Worm (Caenorhabditis elegans) whole organism, L2 larva: ENCODE data around the gene K02E11.3.

Experiments
- C34F6.9 ChIP-seq: fragments of 150-350 bp; optimal IDR thresholded peaks from 2 replicates; lab custom pipeline; 2014; ENCODE audit warnings: missing biosample characterization, missing genetic modification characterization
- F13H6.1 ChIP-seq: sonication (generic microtip); optimal IDR thresholded peaks from 2 replicates; lab custom pipeline; 2016; ENCODE audit warnings: missing genetic modification characterization, missing compliant biosample characterization
- ZK546.5 ChIP-seq: sonication (generic microtip); optimal IDR thresholded peaks from 2 replicates; lab custom pipeline; 2017; ENCODE audit warnings: missing biosample characterization, missing genetic modification characterization
- alr-1 ChIP-seq: fragments of 150-350 bp; optimal IDR thresholded peaks from 2 replicates; lab custom pipeline; 2014; ENCODE audit warnings: missing biosample characterization, missing genetic modification characterization
- aly-2 ChIP-seq: fragments of 150-350 bp; optimal IDR thresholded peaks from 2 replicates; lab custom pipeline; 2014; ENCODE audit warnings: missing biosample characterization, missing genetic modification characterization
- blmp-1 ChIP-seq: sonication (generic microtip); optimal IDR thresholded peaks from 2 replicates; lab custom pipeline; 2017; ENCODE audit warnings: missing genetic modification characterization, mild to moderate bottlenecking, missing compliant biosample characterization, antibody characterized with exemption, moderate library complexity; ENCODE audit not compliant: insufficient read depth
- ceh-16 ChIP-seq: fragments of 150-350 bp; optimal IDR thresholded peaks from 2 replicates; lab custom pipeline; 2014; ENCODE audit warnings: missing biosample characterization, missing genetic modification characterization
- ceh-82 ChIP-seq: fragments of 150-350 bp; optimal IDR thresholded peaks from 2 replicates; lab custom pipeline; 2014; ENCODE audit warnings: missing biosample characterization, missing genetic modification characterization
- dmd-4 ChIP-seq: sonication (generic microtip); optimal IDR thresholded peaks from 2 replicates; lab custom pipeline; 2017; ENCODE audit warnings: missing biosample characterization, missing genetic modification characterization
- egl-27 ChIP-seq: sonication (generic microtip); optimal IDR thresholded peaks from 3 replicates; lab custom pipeline; 2017; ENCODE audit warnings: missing biosample characterization, missing genetic modification reagents, missing genetic modification characterization
- elt-1 ChIP-seq: fragments of 150-350 bp; optimal IDR thresholded peaks from 2 replicates; lab custom pipeline; 2014; ENCODE audit warnings: missing biosample characterization, missing genetic modification characterization
- fos-1 ChIP-seq: fragments of 150-350 bp; optimal IDR thresholded peaks from 2 replicates; lab custom pipeline; 2014; ENCODE audit warnings: missing biosample characterization, missing genetic modification characterization
- gmeb-1 ChIP-seq: fragments of 150-350 bp; optimal IDR thresholded peaks from 2 replicates; lab custom pipeline; 2014; ENCODE audit warnings: missing biosample characterization, missing genetic modification characterization
- lin-11 ChIP-seq: fragments of 150-350 bp; sonication (generic microtip); optimal IDR thresholded peaks from 2 replicates; lab custom pipeline; 2014; ENCODE audit warnings: missing biosample characterization, missing genetic modification characterization, inconsistent platforms, mixed read lengths
- lin-13 ChIP-seq: fragments of 150-350 bp; optimal IDR thresholded peaks from 2 replicates; lab custom pipeline; 2014; ENCODE audit warnings: missing biosample characterization, missing genetic modification reagents, missing genetic modification characterization
- lin-39 ChIP-seq: fragments of 150-350 bp; optimal IDR thresholded peaks from 2 replicates; lab custom pipeline; 2014; ENCODE audit warnings: missing biosample characterization, missing genetic modification reagents, missing genetic modification characterization
- mdl-1 ChIP-seq, 2 experiments: fragments of 150-350 bp in 1 of 2; sonication (generic microtip) in 1 of 2; optimal IDR thresholded peaks; 2 replicates each; lab custom pipeline; 2017; ENCODE audit warnings: missing biosample characterization in 2 of 2, missing genetic modification characterization in 2 of 2
- nhr-12 ChIP-seq: fragments of 150-350 bp; optimal IDR thresholded peaks from 2 replicates; lab custom pipeline; 2014; ENCODE audit warnings: missing biosample characterization, missing genetic modification characterization
- nhr-129 ChIP-seq: fragments of 150-350 bp; optimal IDR thresholded peaks from 2 replicates; lab custom pipeline; 2014; ENCODE audit warnings: missing biosample characterization, missing genetic modification characterization
- nhr-21 ChIP-seq: fragments of 150-350 bp; optimal IDR thresholded peaks from 2 replicates; lab custom pipeline; 2014; ENCODE audit warnings: missing biosample characterization, missing genetic modification characterization
- nhr-23 ChIP-seq: fragments of 150-350 bp; optimal IDR thresholded peaks from 2 replicates; lab custom pipeline; 2014; ENCODE audit warnings: missing biosample characterization, missing genetic modification reagents, missing genetic modification characterization
- nhr-237 ChIP-seq: fragments of 150-350 bp; optimal IDR thresholded peaks from 2 replicates; lab custom pipeline; 2014; ENCODE audit warnings: missing biosample characterization, missing genetic modification characterization
- nhr-6 ChIP-seq: fragments of 150-350 bp; optimal IDR thresholded peaks from 2 replicates; lab custom pipeline; 2014; ENCODE audit warnings: missing biosample characterization, missing genetic modification characterization
- skn-1 ChIP-seq: sonication (generic microtip); optimal IDR thresholded peaks from 2 replicates; lab custom pipeline; 2017; ENCODE audit warnings: missing biosample characterization, missing genetic modification characterization
- sma-9 ChIP-seq, 2 experiments: fragments of 150-350 bp in 1 of 2; sonication (generic microtip) in 1 of 2; optimal IDR thresholded peaks; 2 replicates each; lab custom pipeline; 2014 to 2016; ENCODE audit warnings: missing genetic modification characterization in 2 of 2, mild to moderate bottlenecking in 1 of 2, missing biosample characterization in 1 of 2, missing compliant biosample characterization in 1 of 2, missing genetic modification reagents in 1 of 2, moderate library complexity in 1 of 2
- snpc-4 ChIP-seq: fragments of 150-350 bp; optimal IDR thresholded peaks from 2 replicates; lab custom pipeline; 2014; ENCODE audit warnings: missing biosample characterization, missing genetic modification characterization
- unc-55 ChIP-seq: fragments of 150-350 bp; sonication (generic microtip); optimal IDR thresholded peaks from 3 replicates; lab custom pipeline; 2014; ENCODE audit warnings: missing biosample characterization, missing genetic modification reagents, missing genetic modification characterization
- zag-1 ChIP-seq: fragments of 150-350 bp; optimal IDR thresholded peaks from 2 replicates; lab custom pipeline; 2014; ENCODE audit warnings: missing biosample characterization, missing genetic modification characterization
- ztf-1 ChIP-seq: fragments of 200-800 bp; sonication (Bioruptor generic); conservative IDR thresholded peaks from 2 replicates; pipeline ENCODE4 v1.3.6; 2022; ENCODE audit warnings: missing genetic modification characterization, missing compliant biosample characterization
- ztf-4 ChIP-seq: fragments of 150-350 bp; optimal IDR thresholded peaks from 2 replicates; lab custom pipeline; 2014; ENCODE audit warnings: missing biosample characterization, missing genetic modification characterization

Gene K02E11.3

DNA sequence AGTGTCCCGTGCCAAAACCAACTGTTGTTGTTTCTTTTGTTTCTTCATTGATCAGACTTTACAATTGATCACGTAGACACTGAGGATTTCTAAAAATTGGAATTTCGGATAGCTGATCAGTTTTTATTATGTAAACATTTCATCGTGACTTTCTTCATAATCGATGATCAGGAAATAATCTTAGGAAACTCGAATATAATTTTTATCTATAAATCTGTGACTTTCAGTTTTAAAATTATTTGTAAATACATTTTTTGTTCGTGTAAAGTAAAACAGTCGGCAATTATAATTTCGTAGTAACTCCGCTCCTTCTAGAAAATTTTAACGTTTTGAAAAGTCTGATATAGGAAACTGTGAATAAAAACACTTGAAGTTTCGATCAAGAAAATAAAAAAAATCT, 24.1 kb upstream of the K02E11.3 start, which contains the start of gene F40G12.5:
Gene F40G12.5, minus strand, starts transcription at position 101 of the 400 bp plus-strand sequence.
- TF ChIP-seq blmp-1 (tag; lab: Kevin White, UChicago) (no peak), nhr-12 (tag; lab: Kevin White, UChicago) (no peak), ceh-16 (tag; lab: Kevin White, UChicago) (no peak), skn-1 (no peak)

DNA sequence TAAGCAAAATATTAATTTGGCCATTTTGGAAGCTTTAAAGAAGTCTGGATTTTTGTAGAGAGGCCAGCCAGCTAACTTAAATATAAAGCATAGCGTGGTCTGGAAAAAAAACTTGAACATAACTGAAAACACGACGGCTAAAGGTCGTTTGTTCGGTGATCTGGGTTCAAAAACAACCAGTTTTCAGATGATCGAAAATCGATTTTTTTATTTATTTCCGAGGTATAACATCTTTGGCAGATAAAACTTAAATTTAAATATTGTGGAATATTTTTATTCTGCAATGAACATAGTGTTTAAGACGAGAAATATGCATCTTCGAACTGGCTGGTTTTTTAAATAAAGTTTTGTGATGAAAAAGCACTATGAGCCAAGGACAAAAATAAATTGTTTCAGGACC, 22.0 kb upstream of the K02E11.3 start, which contains the start of gene F40G12.4:
Gene F40G12.4, minus strand, starts transcription at position 101 of the 400 bp plus-strand sequence.
- TF ChIP-seq F13H6.1 (tag; lab: Kevin White, UChicago) (no peak), elt-1 (no peak), ztf-1 (GFP tag; lab: Robert Waterston, UW) (no peak), nhr-23 (tag; lab: Kevin White, UChicago) (no peak), ZK546.5 (no peak), blmp-1 (tag; lab: Kevin White, UChicago) (no peak), lin-11 (tag; lab: Kevin White, UChicago) (no peak), nhr-6 (tag; lab: Kevin White, UChicago) (no peak), nhr-12 (tag; lab: Kevin White, UChicago) (no peak), alr-1 (tag; lab: Kevin White, UChicago) (no peak), dmd-4 (tag; lab: Kevin White, UChicago) (no peak), lin-13 (GFP tag; lab: Kevin White, UChicago) (no peak), aly-2 (tag; lab: Kevin White, UChicago) (no peak), nhr-237 (no peak), nhr-21 (tag; lab: Kevin White, UChicago) (no peak), skn-1 (no peak)
- TF ChIP-seq, all 48 proteins: peak for 0

DNA sequence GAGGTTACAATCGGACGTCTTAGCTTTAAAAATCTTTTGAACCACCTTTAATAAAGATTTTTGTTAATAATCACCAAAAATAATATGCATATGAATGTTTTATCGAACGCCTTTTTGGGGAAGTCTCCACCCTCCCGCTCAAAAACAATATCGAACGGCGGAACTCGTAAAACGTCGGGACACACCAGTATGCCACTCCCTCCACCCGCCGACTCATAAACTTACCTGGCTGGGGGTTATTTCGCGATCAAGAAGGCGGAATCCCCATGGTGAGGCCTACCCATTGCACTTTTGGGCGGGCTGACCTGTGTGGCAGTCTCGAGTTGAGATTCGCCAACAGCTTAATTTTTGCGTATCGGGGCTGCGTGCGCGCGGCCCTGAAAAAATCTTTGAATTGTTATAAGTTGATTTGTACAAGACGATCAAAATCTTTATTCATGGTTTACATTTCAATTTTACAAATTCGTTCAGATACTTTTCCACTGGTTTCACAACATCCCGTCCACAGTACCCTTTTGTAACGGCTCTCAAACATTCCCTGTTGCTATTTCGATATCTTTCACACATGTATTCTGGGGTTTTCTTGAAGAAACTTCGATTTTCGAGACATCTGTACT, 20.8 kb upstream of the K02E11.3 start:
- TF ChIP-seq dmd-4 (tag; lab: Kevin White, UChicago) (no peak), snpc-4 (tag; lab: Kevin White, UChicago) (peak; percentile 22)

DNA sequence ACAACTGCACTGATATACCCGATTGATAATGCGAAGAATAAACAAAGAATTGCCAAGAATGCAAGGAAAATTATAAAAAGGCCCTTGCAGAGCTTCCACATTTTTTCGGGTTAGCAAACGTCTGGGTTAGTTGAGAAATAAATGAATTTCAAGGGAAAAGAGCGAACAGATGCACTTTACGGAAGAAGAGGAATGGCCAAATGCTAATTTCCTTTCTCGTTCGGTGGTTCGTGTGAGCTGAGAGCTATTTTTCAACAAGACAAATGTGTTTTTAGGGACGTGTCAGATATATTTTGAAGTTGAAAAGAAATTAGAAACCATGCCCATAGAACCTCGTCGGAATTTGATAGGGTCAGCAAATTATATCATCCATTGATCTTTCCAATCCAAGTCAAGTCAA, 14.2 kb upstream of the K02E11.3 start, which contains the start of gene F40G12.2:
Gene F40G12.2, minus strand, starts transcription at position 101 of the 400 bp plus-strand sequence.
- TF ChIP-seq zag-1 (tag; lab: Kevin White, UChicago), result no peak
- TF ChIP-seq nhr-6 (tag; lab: Kevin White, UChicago), result no peak
- no peak for TF ChIP-seq egl-27 (tag; lab: Kevin White, UChicago)
- TF ChIP-seq gmeb-1 (tag; lab: Kevin White, UChicago), result no peak
- TF ChIP-seq blmp-1 (tag; lab: Kevin White, UChicago), result no peak
- TF ChIP-seq aly-2 (tag; lab: Kevin White, UChicago), result no peak
- no peak for TF ChIP-seq lin-11 (tag; lab: Kevin White, UChicago)
- no peak for TF ChIP-seq sma-9 (GFP tag; optimal IDR thresholded peaks at IDR 0.05; lab: Kevin White, UChicago)
- no peak for TF ChIP-seq sma-9 (tag; optimal IDR thresholded peaks at IDR 0.05; lab: Kevin White, UChicago)
- TF ChIP-seq ztf-1 (GFP tag; lab: Robert Waterston, UW), result no peak
- no peak for TF ChIP-seq nhr-129 (tag; lab: Kevin White, UChicago)
- no peak for TF ChIP-seq lin-39
- TF ChIP-seq ceh-82, result no peak
- no peak for TF ChIP-seq nhr-12 (tag; lab: Kevin White, UChicago)

DNA sequence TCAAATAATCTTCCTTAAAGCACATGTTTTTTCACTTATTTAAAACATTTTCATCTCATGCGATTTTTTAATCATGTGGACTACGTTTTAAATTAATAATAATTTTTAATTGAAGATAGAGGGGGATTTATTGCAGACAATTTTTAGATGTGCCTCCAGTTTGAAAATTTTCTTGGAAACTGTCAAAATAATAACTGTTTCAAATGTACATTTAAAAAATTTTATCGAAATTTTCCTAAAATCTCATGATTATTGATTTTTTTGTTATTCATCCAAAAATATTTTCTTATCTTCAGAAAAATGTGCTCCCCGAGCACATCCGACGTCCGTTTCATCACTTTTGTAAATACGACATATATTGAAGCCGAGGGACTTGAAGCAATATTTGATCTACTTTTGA, 10.2 kb upstream of the K02E11.3 start, which contains the start of gene sre-8:
Gene sre-8, plus strand, starts transcription at position 301 of the 400 bp plus-strand sequence.
- TF ChIP-seq nhr-237 (no peak), fos-1 (tag; lab: Kevin White, UChicago) (no peak), aly-2 (tag; lab: Kevin White, UChicago) (no peak), skn-1 (no peak), unc-55 (no peak), snpc-4 (tag; lab: Kevin White, UChicago) (no peak), F13H6.1 (tag; lab: Kevin White, UChicago) (no peak), mdl-1 (tag; optimal IDR thresholded peaks at IDR 0.05; lab: Kevin White, UChicago) (no peak), gmeb-1 (tag; lab: Kevin White, UChicago) (no peak), ztf-1 (GFP tag; lab: Robert Waterston, UW) (no peak), nhr-12 (tag; lab: Kevin White, UChicago) (no peak), nhr-21 (tag; lab: Kevin White, UChicago) (no peak), C34F6.9 (tag; lab: Kevin White, UChicago) (no peak), ztf-4 (tag; lab: Kevin White, UChicago) (no peak), nhr-6 (tag; lab: Kevin White, UChicago) (no peak), lin-11 (tag; lab: Kevin White, UChicago) (no peak)
- TF ChIP-seq, all 48 proteins: peak for 0
